Worm (Caenorhabditis elegans) whole organism, L1 larva: ENCODE data around the gene spp-4.

Experiments used
- egl-27 ChIP-seq, 2 experiments: fragments of 150-350 bp in 1 of 2; sonication (generic microtip); optimal IDR thresholded peaks; 3 replicates each; lab custom pipeline; 2017 to 2018; ENCODE audit warnings: missing biosample characterization in 2 of 2, missing genetic modification characterization in 2 of 2, missing genetic modification reagents in 2 of 2
- lin-35 ChIP-seq, 2 experiments: fragments of 150-350 bp; optimal IDR thresholded peaks; 2 replicates each; lab custom pipeline; 2014; ENCODE audit warnings: missing biosample characterization in 2 of 2, missing genetic modification characterization in 2 of 2, missing genetic modification reagents in 2 of 2
- lsy-2 ChIP-seq, 2 experiments: fragments of 150-350 bp; optimal IDR thresholded peaks; 2 replicates each; lab custom pipeline; 2014; ENCODE audit warnings: missing biosample characterization in 2 of 2, missing genetic modification characterization in 2 of 2

- TF ChIP-seq egl-27 (tag; optimal IDR thresholded peaks at IDR 0.05; lab: Kevin White, UChicago), result no peak
- no peak for TF ChIP-seq lin-35 (GFP tag; optimal IDR thresholded peaks at IDR 0.05; lab: Kevin White, UChicago)
- TF ChIP-seq lsy-2 (tag; optimal IDR thresholded peaks at IDR 0.05; lab: Kevin White, UChicago), result no peak
Measured at ce11 chrX:7343218-7343617, 24.7 kb upstream of the spp-4 start.
